Worm (Caenorhabditis elegans): Measurements from ENCODE around the gene abu-10.

- TF ChIP-seq T22C8.4 (GFP tag; IDR thresholded peaks at IDR 0.05), result no peak
- TF ChIP-seq flt-1 (GFP tag; IDR thresholded peaks at IDR 0.05), result no peak
Measured at ce11 chrX:3829605-3830004, 31.6 kb downstream of the abu-10 start.
